Worm (Caenorhabditis elegans) whole organism, dauer: ENCODE data around the gene clec-141.

Source experiments
- unc-62 ChIP-seq: sonication (generic microtip); optimal IDR thresholded peaks from 2 replicates; lab custom pipeline; 2017; ENCODE audit warnings: missing biosample characterization, missing genetic modification reagents, missing genetic modification characterization

Gene clec-141

ce11 chrII:5407548-5407947 is at the start of gene clec-141:
Gene clec-141, minus strand, starts transcription at chrII:5407648.
- no peak for TF ChIP-seq unc-62 (GFP tag; lab: Kevin White, UChicago)

- no peak for TF ChIP-seq unc-62 (GFP tag; lab: Kevin White, UChicago)
Observed at ce11 chrII:5455650-5456355, 48.4 kb upstream of the clec-141 start, which contains the start of gene daz-1. Gene daz-1, plus strand, starts transcription at chrII:5456305.

- no peak for TF ChIP-seq unc-62 (GFP tag; lab: Kevin White, UChicago)
Observed at ce11 chrII:5453547-5453946, 46.1 kb upstream of the clec-141 start, which contains the start of gene dhs-5. Gene dhs-5, plus strand, starts transcription at chrII:5453847.

- no peak for TF ChIP-seq unc-62 (GFP tag; lab: Kevin White, UChicago)
Observed at ce11 chrII:5451278-5451677, 43.8 kb upstream of the clec-141 start.

ce11 chrII:5449620-5450019 is 42.2 kb upstream of the clec-141 start:
- TF ChIP-seq unc-62 (GFP tag; lab: Kevin White, UChicago) = no peak

ce11 chrII:5449219-5449618 is 41.8 kb upstream of the clec-141 start:
- no peak for TF ChIP-seq unc-62 (GFP tag; lab: Kevin White, UChicago)

- TF ChIP-seq unc-62 (GFP tag; lab: Kevin White, UChicago) = no peak
Observed at ce11 chrII:5447381-5447780, 39.9 kb upstream of the clec-141 start, which contains the start of gene cex-1. Gene cex-1, plus strand, starts transcription at chrII:5447681.

ce11 chrII:5446506-5446905 is 39.1 kb upstream of the clec-141 start, which contains the start of gene nmr-1:
Gene nmr-1, minus strand, starts transcription at chrII:5446606.
- no peak for TF ChIP-seq unc-62 (GFP tag; lab: Kevin White, UChicago)

ce11 chrII:5437586-5437985 is 30.1 kb upstream of the clec-141 start, which contains the start of gene F07F6.1:
Gene F07F6.1, plus strand, starts transcription at chrII:5437886.
- no peak for TF ChIP-seq unc-62 (GFP tag; lab: Kevin White, UChicago)

- no peak for TF ChIP-seq unc-62 (GFP tag; lab: Kevin White, UChicago)
Observed at ce11 chrII:5436833-5437232, 29.4 kb upstream of the clec-141 start, which contains the start of gene dct-5. Gene dct-5, minus strand, starts transcription at chrII:5436933.

ce11 chrII:5433069-5433468 is 25.6 kb upstream of the clec-141 start, which contains the start of gene srx-114:
Gene srx-114, minus strand, starts transcription at chrII:5433169.
- no peak for TF ChIP-seq unc-62 (GFP tag; lab: Kevin White, UChicago)

- TF ChIP-seq unc-62 (GFP tag; lab: Kevin White, UChicago) = no peak
Observed at ce11 chrII:5429522-5430257, 22.2 kb upstream of the clec-141 start, which contains the start of the genes F07F6.4 and F07F6.2. Gene F07F6.4, minus strand, starts transcription at chrII:5429572. Gene F07F6.2, plus strand, starts transcription at chrII:5430207.

ce11 chrII:5426470-5426869 is 19.0 kb upstream of the clec-141 start:
- no peak for TF ChIP-seq unc-62 (GFP tag; lab: Kevin White, UChicago)

ce11 chrII:5426054-5426453 is 18.6 kb upstream of the clec-141 start:
- TF ChIP-seq unc-62 (GFP tag; lab: Kevin White, UChicago) = no peak

- no peak for TF ChIP-seq unc-62 (GFP tag; lab: Kevin White, UChicago)
Observed at ce11 chrII:5425633-5426032, 18.2 kb upstream of the clec-141 start, which contains the start of gene F07F6.8. Gene F07F6.8, minus strand, starts transcription at chrII:5425733.

ce11 chrII:5423832-5424231 is 16.4 kb upstream of the clec-141 start, which contains the start of gene F07F6.7:
Gene F07F6.7, minus strand, starts transcription at chrII:5423858.
- TF ChIP-seq unc-62 (GFP tag; lab: Kevin White, UChicago) = no peak
